Fruit fly (Drosophila melanogaster) whole organism, embryonic: ENCODE measurements around the gene lama.

Experiments
- B-H2 ChIP-seq: fragments of 200-800 bp; sonication (Bioruptor generic); optimal IDR thresholded peaks from 2 replicates; lab custom pipeline; 2018; ENCODE audit warnings: missing biosample characterization, mild to moderate bottlenecking, missing genetic modification characterization
- Bdp1 ChIP-seq: fragments of 200-800 bp; sonication (Bioruptor generic); optimal IDR thresholded peaks from 3 replicates; lab custom pipeline; 2016; ENCODE audit warnings: missing biosample characterization, missing genetic modification characterization
- Bteb2 ChIP-seq: fragments of 200-800 bp; sonication (Bioruptor generic); optimal IDR thresholded peaks from 2 replicates; lab custom pipeline; 2016; ENCODE audit warnings: missing biosample characterization, missing genetic modification characterization
- CG10209 ChIP-seq: fragments of 200-800 bp; sonication (Bioruptor generic); optimal IDR thresholded peaks from 3 replicates; lab custom pipeline; 2017; ENCODE audit warnings: missing biosample characterization, mild to moderate bottlenecking, missing genetic modification characterization, missing genetic modification reagents
- CG10267 ChIP-seq: fragments of 200-800 bp; sonication (Bioruptor generic); optimal IDR thresholded peaks from 2 replicates; lab custom pipeline; 2018; ENCODE audit warnings: missing biosample characterization, mild to moderate bottlenecking, missing genetic modification characterization, moderate library complexity
- CG11695 ChIP-seq: fragments of 200-800 bp; sonication (Bioruptor generic); IDR thresholded peaks from 3 replicates; pipeline ENCODE4 v1.3.6; 2022; ENCODE audit warnings: missing biosample characterization, missing genetic modification characterization
- CG1603 ChIP-seq: fragments of 200-800 bp; sonication (Bioruptor generic); optimal IDR thresholded peaks from 2 replicates; lab custom pipeline; 2019; ENCODE audit warnings: missing biosample characterization, mild to moderate bottlenecking, missing genetic modification characterization, moderate library complexity
- CG17359 ChIP-seq: fragments of 200-800 bp; sonication (Bioruptor generic); optimal IDR thresholded peaks from 3 replicates; lab custom pipeline; 2018; ENCODE audit warnings: missing biosample characterization, mild to moderate bottlenecking, missing genetic modification characterization, moderate library complexity
- CG32532 ChIP-seq: fragments of 200-800 bp; sonication (Bioruptor generic); IDR thresholded peaks from 2 replicates; pipeline ENCODE4 v1.3.6; 2022; ENCODE audit warnings: missing biosample characterization, missing genetic modification characterization
- CG3995 ChIP-seq: fragments of 200-800 bp; sonication (Bioruptor generic); optimal IDR thresholded peaks from 3 replicates; lab custom pipeline; 2016; ENCODE audit warnings: missing biosample characterization, missing genetic modification characterization
- CG4707 ChIP-seq: fragments of 200-800 bp; sonication (Bioruptor generic); optimal IDR thresholded peaks from 2 replicates; lab custom pipeline; 2018; ENCODE audit warnings: missing biosample characterization, mild to moderate bottlenecking, missing genetic modification characterization, moderate library complexity
- CG8924 ChIP-seq: fragments of 200-800 bp; optimal IDR thresholded peaks from 3 replicates; lab custom pipeline; 2019; ENCODE audit warnings: missing biosample characterization, mild to moderate bottlenecking, missing genetic modification characterization, moderate library complexity
- CG9727 ChIP-seq: fragments of 200-800 bp; sonication (Bioruptor generic); optimal IDR thresholded peaks from 3 replicates; lab custom pipeline; 2017; ENCODE audit warnings: missing biosample characterization, mild to moderate bottlenecking, missing genetic modification characterization
- D19B ChIP-seq: fragments of 200-800 bp; sonication (Bioruptor generic); optimal IDR thresholded peaks from 2 replicates; lab custom pipeline; 2017; ENCODE audit warnings: missing biosample characterization, mild to moderate bottlenecking, missing genetic modification characterization
- Dfd ChIP-seq, 2 experiments: fragments of >200 bp; optimal IDR thresholded peaks; 2 replicates each; lab custom pipeline; 2017; ENCODE audit warnings: missing biosample characterization in 2 of 2, missing genetic modification characterization in 2 of 2
- Doc3 ChIP-seq: fragments of 200-800 bp; sonication (Bioruptor generic); IDR thresholded peaks from 3 replicates; pipeline ENCODE4 v1.3.6; 2022; ENCODE audit warnings: missing biosample characterization, missing genetic modification characterization; ENCODE audit not compliant: partially characterized antibody
- Dp ChIP-seq: fragments of 200-800 bp; sonication (Bioruptor generic); optimal IDR thresholded peaks from 2 replicates; lab custom pipeline; 2018; ENCODE audit warnings: missing biosample characterization, mild to moderate bottlenecking, missing genetic modification characterization, moderate library complexity
- Dref ChIP-seq: fragments of 200-800 bp; sonication (Bioruptor generic); IDR thresholded peaks from 2 replicates; pipeline ENCODE4 v1.3.6; 2022; ENCODE audit warnings: missing biosample characterization, missing genetic modification characterization
- Hmx ChIP-seq: fragments of 200-800 bp; sonication (Bioruptor generic); optimal IDR thresholded peaks from 2 replicates; lab custom pipeline; 2016; ENCODE audit warnings: missing biosample characterization, missing genetic modification characterization
- Hr3 ChIP-seq: fragments of 200-800 bp; sonication (Bioruptor generic); optimal IDR thresholded peaks from 3 replicates; lab custom pipeline; 2016; ENCODE audit warnings: missing biosample characterization, missing genetic modification characterization
- Hr39 ChIP-seq: fragments of >200 bp; optimal IDR thresholded peaks from 2 replicates; lab custom pipeline; 2017
- Hr51 ChIP-seq, 2 experiments: fragments of 200-800 bp; sonication (Bioruptor generic); optimal IDR thresholded peaks; 2 replicates in 1 of 2; 3 replicates in 1 of 2; lab custom pipeline; 2016 to 2018; ENCODE audit warnings: missing biosample characterization in 2 of 2, missing genetic modification characterization in 2 of 2, mild to moderate bottlenecking in 1 of 2, moderate library complexity in 1 of 2
- Kr ChIP-seq: fragments of 200-800 bp; sonication (Bioruptor generic); optimal IDR thresholded peaks from 2 replicates; lab custom pipeline; 2017; ENCODE audit warnings: missing biosample characterization, mild to moderate bottlenecking, missing genetic modification characterization
- NfI ChIP-seq: fragments of 200-800 bp; sonication (Bioruptor generic); optimal IDR thresholded peaks from 3 replicates; lab custom pipeline; 2018; ENCODE audit warnings: missing biosample characterization, mild to moderate bottlenecking, missing genetic modification characterization, moderate library complexity
- Pdp1 ChIP-seq, 2 experiments: fragments of 200-800 bp; sonication (Bioruptor generic); optimal IDR thresholded peaks; 3 replicates each; lab custom pipeline; 2016; ENCODE audit warnings: missing biosample characterization in 2 of 2, missing genetic modification characterization in 2 of 2, mild to moderate bottlenecking in 1 of 2, moderate library complexity in 1 of 2
- Ravus ChIP-seq: fragments of 200-800 bp; sonication (Bioruptor generic); IDR thresholded peaks from 2 replicates; pipeline ENCODE4 v1.3.6; 2022; ENCODE audit warnings: missing biosample characterization, missing genetic modification characterization
- Scr ChIP-seq: fragments of 200-800 bp; sonication (Bioruptor generic); IDR thresholded peaks from 2 replicates; pipeline ENCODE4 v1.3.6; 2022; ENCODE audit warnings: missing biosample characterization, missing genetic modification characterization; ENCODE audit not compliant: partially characterized antibody
- Xrp1 ChIP-seq: fragments of 200-800 bp; sonication (Bioruptor generic); IDR thresholded peaks from 2 replicates; pipeline ENCODE4 v1.3.6; 2022; ENCODE audit warnings: missing biosample characterization, missing genetic modification characterization
- crp ChIP-seq, 2 experiments: fragments of 200-800 bp; sonication (Bioruptor generic); optimal IDR thresholded peaks; 2 replicates in 1 of 2; 3 replicates in 1 of 2; lab custom pipeline; 2017; ENCODE audit warnings: missing biosample characterization in 2 of 2, missing genetic modification characterization in 2 of 2, mild to moderate bottlenecking in 1 of 2, moderate library complexity in 1 of 2
- disco-r ChIP-seq: fragments of 200-800 bp; sonication (Bioruptor generic); optimal IDR thresholded peaks from 2 replicates; lab custom pipeline; 2016; ENCODE audit warnings: missing biosample characterization, missing genetic modification characterization
- dm ChIP-seq: fragments of 200-800 bp; sonication (Bioruptor generic); optimal IDR thresholded peaks from 3 replicates; lab custom pipeline; 2016; ENCODE audit warnings: missing biosample characterization, missing genetic modification characterization
- emc ChIP-seq: fragments of 200-800 bp; sonication (Bioruptor generic); optimal IDR thresholded peaks from 2 replicates; lab custom pipeline; 2016; ENCODE audit warnings: missing biosample characterization, missing genetic modification characterization
- ems ChIP-seq: fragments of 200-800 bp; sonication (Bioruptor generic); optimal IDR thresholded peaks from 3 replicates; lab custom pipeline; 2016; ENCODE audit warnings: missing biosample characterization, missing genetic modification characterization
- ewg ChIP-seq: fragments of 200-800 bp; sonication (Bioruptor generic); optimal IDR thresholded peaks from 3 replicates; lab custom pipeline; 2017; ENCODE audit warnings: mild to moderate bottlenecking, missing biosample characterization, missing genetic modification reagents, missing genetic modification characterization
- fu2 ChIP-seq: fragments of 200-800 bp; sonication (Bioruptor generic); optimal IDR thresholded peaks from 2 replicates; lab custom pipeline; 2016; ENCODE audit warnings: missing biosample characterization, missing genetic modification characterization
- gsb ChIP-seq: fragments of 200-800 bp; sonication (Bioruptor generic); IDR thresholded peaks from 2 replicates; pipeline ENCODE4 v1.3.6; 2022; ENCODE audit warnings: missing biosample characterization, missing genetic modification characterization
- hbn ChIP-seq: fragments of 200-800 bp; sonication (Bioruptor generic); IDR thresholded peaks from 2 replicates; pipeline ENCODE4 v1.3.6; 2022; ENCODE audit warnings: missing biosample characterization, missing genetic modification characterization; ENCODE audit not compliant: partially characterized antibody
- inv ChIP-seq: fragments of 200-800 bp; sonication (Bioruptor generic); IDR thresholded peaks from 2 replicates; pipeline ENCODE4 v1.3.6; 2022; ENCODE audit warnings: missing biosample characterization, missing genetic modification characterization; ENCODE audit not compliant: partially characterized antibody
- jing ChIP-seq: fragments of 200-800 bp; sonication (Bioruptor generic); optimal IDR thresholded peaks from 2 replicates; lab custom pipeline; 2018; ENCODE audit warnings: missing biosample characterization, mild to moderate bottlenecking, missing genetic modification characterization
- lola ChIP-seq, 3 experiments: fragments of >200 bp in 2 of 3; fragments of 200-800 bp in 1 of 3; sonication (Bioruptor generic) in 1 of 3; optimal IDR thresholded peaks; 2 replicates each; lab custom pipeline; 2017 to 2019; ENCODE audit warnings: missing biosample characterization in 3 of 3, missing genetic modification characterization in 3 of 3, mild to moderate bottlenecking in 1 of 3, moderate library complexity in 1 of 3
- nmo ChIP-seq: fragments of 200-800 bp; sonication (Bioruptor generic); optimal IDR thresholded peaks from 2 replicates; lab custom pipeline; 2018; ENCODE audit warnings: missing biosample characterization, mild to moderate bottlenecking, missing genetic modification characterization, moderate library complexity
- ranshi ChIP-seq: fragments of 200-800 bp; sonication (Bioruptor generic); IDR thresholded peaks from 2 replicates; pipeline ENCODE4 v1.3.6; 2022; ENCODE audit warnings: missing biosample characterization, missing genetic modification characterization
- run ChIP-seq: fragments of 200-800 bp; sonication (Bioruptor generic); optimal IDR thresholded peaks from 3 replicates; lab custom pipeline; 2018; ENCODE audit warnings: missing biosample characterization, mild to moderate bottlenecking, missing genetic modification characterization
- tna ChIP-seq: fragments of 200-800 bp; sonication (Bioruptor generic); IDR thresholded peaks from 2 replicates; pipeline ENCODE4 v1.3.6; 2022; ENCODE audit warnings: missing biosample characterization, missing genetic modification characterization; ENCODE audit not compliant: partially characterized antibody
- twi ChIP-seq: fragments of 200-800 bp; optimal IDR thresholded peaks from 2 replicates; lab custom pipeline; 2019; ENCODE audit warnings: missing biosample characterization, mild to moderate bottlenecking, missing genetic modification characterization, moderate library complexity
- z ChIP-seq: fragments of 200-800 bp; sonication (Bioruptor generic); IDR thresholded peaks from 3 replicates; pipeline ENCODE4 v1.3.6; 2022; ENCODE audit warnings: missing biosample characterization, missing genetic modification characterization
- zen2 ChIP-seq: fragments of 200-800 bp; sonication (Bioruptor generic); IDR thresholded peaks from 3 replicates; pipeline ENCODE4 v1.3.6; 2022; ENCODE audit warnings: missing biosample characterization, missing genetic modification characterization; ENCODE audit not compliant: partially characterized antibody

Gene lama

dm6 chr3L:5360039-5360988, 4.6 kb upstream of the lama start, which contains the start of gene Cyt-c1 (continued):
- TF ChIP-seq zen2: no peak
- TF ChIP-seq NfI (GFP tag; lab: Kevin White, UChicago): no peak
- no peak for TF ChIP-seq Dp
- no peak for TF ChIP-seq CG8924 (tag; lab: Kevin White, UChicago)
- TF ChIP-seq CG10209 (GFP tag; lab: Kevin White, UChicago): no peak
- no peak for TF ChIP-seq CG17359 (tag; lab: Kevin White, UChicago)
- no peak for TF ChIP-seq Ravus
- TF ChIP-seq CG10267 (tag; lab: Kevin White, UChicago): no peak
- no peak for TF ChIP-seq Bteb2
- TF ChIP-seq fu2 (GFP tag; lab: Kevin White, UChicago): no peak
- peak; percentile 47; the same call in 1 of the 2 replicates for TF ChIP-seq hbn (GFP tag; lab: Robert Waterston, UW)
- peak; percentile 43; the same call in 1 of the 2 replicates for TF ChIP-seq CG32532 (GFP tag; lab: Robert Waterston, UW)
- TF ChIP-seq gsb (GFP tag; lab: Robert Waterston, UW): no peak
- no peak for TF ChIP-seq B-H2 (GFP tag; lab: Kevin White, UChicago)
- no peak for TF ChIP-seq CG1603 (tag; lab: Kevin White, UChicago)
- no peak for TF ChIP-seq CG4707 (GFP tag; lab: Kevin White, UChicago)
- 0 out of 2 replicates have a peak, but pooled peaks have one; percentile 4 for TF ChIP-seq Xrp1 (GFP tag; lab: Robert Waterston, UW)
- TF ChIP-seq Bdp1: no peak
- TF ChIP-seq CG9727: no peak
- no peak for TF ChIP-seq jing (GFP tag; lab: Kevin White, UChicago)
- no peak for TF ChIP-seq Hr51 (GFP tag; optimal IDR thresholded peaks at IDR 0.05; lab: Kevin White, UChicago)
- no peak for TF ChIP-seq D19B (GFP tag; lab: Kevin White, UChicago)
- peak; percentile 53 for TF ChIP-seq Dref (GFP tag; lab: Robert Waterston, UW)
- peak in 1 of 2 experiments; percentile 98 for TF ChIP-seq Pdp1 (GFP tag; optimal IDR thresholded peaks at IDR 0.05; lab: Kevin White, UChicago)
- TF ChIP-seq ems (GFP tag; lab: Kevin White, UChicago): no peak
- peak; percentile 75 for TF ChIP-seq Scr (GFP tag; lab: Robert Waterston, UW)
- peak in 1 of 2 experiments; percentile 80 for TF ChIP-seq crp (GFP tag; optimal IDR thresholded peaks at IDR 0.05; lab: Kevin White, UChicago)
- TF ChIP-seq lola (GFP tag; optimal IDR thresholded peaks at IDR 0.05; lab: Kevin White, UChicago): no peak
- TF ChIP-seq ewg (GFP tag; lab: Kevin White, UChicago): no peak
- no peak for TF ChIP-seq Hr3 (GFP tag; lab: Kevin White, UChicago)
- no peak for TF ChIP-seq Kr (GFP tag; lab: Kevin White, UChicago)
- no peak for TF ChIP-seq disco-r (GFP tag; lab: Kevin White, UChicago)
- TF ChIP-seq CG3995 (GFP tag; lab: Kevin White, UChicago): no peak
- peak; percentile 61; the same call in 1 of the 2 replicates for TF ChIP-seq inv (GFP tag; lab: Robert Waterston, UW)
- no peak for TF ChIP-seq emc (GFP tag; lab: Kevin White, UChicago)
- no peak for TF ChIP-seq Hr39 (lab: Kevin White, UChicago)
- TF ChIP-seq CG11695 (GFP tag; lab: Robert Waterston, UW): no peak
- no peak for TF ChIP-seq z
- TF ChIP-seq Doc3 (GFP tag; lab: Robert Waterston, UW): peak; percentile 51; the same call in 1 of the 3 replicates
- no peak for TF ChIP-seq twi (tag; lab: Kevin White, UChicago)
- TF ChIP-seq Dfd (GFP tag; optimal IDR thresholded peaks at IDR 0.05; lab: Kevin White, UChicago): no peak
- TF ChIP-seq dm (GFP tag; lab: Kevin White, UChicago): no peak
- TF ChIP-seq Hmx: no peak
- no peak for TF ChIP-seq run (tag; lab: Kevin White, UChicago)
- TF ChIP-seq ranshi (GFP tag; lab: Robert Waterston, UW): peak; percentile 13; the same call in 1 of the 2 replicates
- TF ChIP-seq tna: peak; percentile 21; the same call in 1 of the 2 replicates
- TF ChIP-seq nmo (GFP tag; lab: Kevin White, UChicago): no peak
